Fruit fly (Drosophila melanogaster) whole organism, larva: ENCODE results near the gene Acp29AB.

ENCODE experiments used
- noc ChIP-seq: fragments of 200-800 bp; sonication (Bioruptor generic); optimal IDR thresholded peaks from 3 replicates; lab custom pipeline; 2019; ENCODE audit warnings: missing biosample characterization, mild to moderate bottlenecking, missing genetic modification characterization, moderate library complexity

The Acp29AB gene

DNA sequence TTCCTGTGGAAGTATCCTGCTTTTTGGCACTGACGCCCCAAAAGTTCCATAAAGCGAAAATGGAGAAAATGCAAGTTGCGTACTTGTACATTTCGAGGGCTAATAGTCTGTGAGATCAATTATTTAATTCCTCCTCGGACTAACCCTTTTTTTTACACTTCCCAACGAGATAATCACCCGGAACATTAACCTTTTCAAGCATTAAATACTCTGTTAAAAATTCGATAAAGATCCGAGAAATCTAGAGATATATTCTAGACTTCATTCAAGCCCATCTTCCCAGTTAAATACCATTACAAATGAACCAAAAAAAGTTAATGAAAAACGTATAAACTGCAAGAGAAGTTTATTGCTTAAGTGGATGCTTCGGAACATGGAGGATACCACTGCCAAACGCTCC, 1.2 kb upstream of the Acp29AB start, which contains the start of gene lectin-29Ca:
TSS of gene lectin-29Ca (minus strand) at position 101 of the 400 bp plus-strand sequence.
- no peak for TF ChIP-seq noc

DNA sequence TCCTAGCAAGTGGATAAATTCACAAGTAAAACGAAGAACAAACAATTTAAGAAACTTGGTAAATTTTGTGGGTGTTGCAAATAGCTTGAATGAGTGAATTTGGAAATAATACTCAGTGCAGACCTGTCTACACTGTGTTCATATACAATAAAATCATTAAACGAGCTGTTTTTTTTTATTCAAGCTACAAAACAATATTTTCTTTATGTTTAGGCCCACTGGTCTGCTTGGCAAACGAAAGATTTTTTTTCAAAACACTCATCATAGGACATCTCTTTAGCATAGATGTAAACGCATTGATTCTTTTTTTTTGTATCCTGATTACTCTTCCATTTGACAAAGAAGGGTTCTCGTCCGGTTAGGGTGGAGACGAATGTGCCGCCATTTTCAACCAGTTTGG, 724 bp downstream of the Acp29AB start, which contains the start of gene CG42820:
TSS of gene CG42820 (minus strand) at position 101 of the 400 bp plus-strand sequence.
- TF ChIP-seq noc: no peak

DNA sequence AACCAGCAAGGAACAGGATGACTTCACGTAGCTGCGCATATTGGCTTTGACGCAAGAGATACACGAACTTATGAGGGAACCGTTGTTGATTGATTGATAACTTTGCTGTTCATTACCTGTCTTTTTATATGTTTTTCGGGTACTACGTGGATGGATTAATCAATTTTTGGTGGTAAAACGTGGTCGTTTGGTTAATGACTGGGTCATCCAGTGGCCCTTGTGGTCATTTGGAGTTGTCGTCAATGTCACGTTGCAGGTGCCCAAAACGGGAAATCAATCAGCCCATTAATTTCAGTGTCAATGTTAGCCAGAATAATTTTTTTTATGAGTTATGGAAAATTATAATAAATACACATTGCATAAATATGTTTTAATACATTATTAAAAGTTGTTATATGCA, 3.8 kb downstream of the Acp29AB start, which contains the start of gene CG42819:
TSS of gene CG42819 (minus strand) at position 101 of the 400 bp plus-strand sequence.
- TF ChIP-seq noc: no peak

DNA sequence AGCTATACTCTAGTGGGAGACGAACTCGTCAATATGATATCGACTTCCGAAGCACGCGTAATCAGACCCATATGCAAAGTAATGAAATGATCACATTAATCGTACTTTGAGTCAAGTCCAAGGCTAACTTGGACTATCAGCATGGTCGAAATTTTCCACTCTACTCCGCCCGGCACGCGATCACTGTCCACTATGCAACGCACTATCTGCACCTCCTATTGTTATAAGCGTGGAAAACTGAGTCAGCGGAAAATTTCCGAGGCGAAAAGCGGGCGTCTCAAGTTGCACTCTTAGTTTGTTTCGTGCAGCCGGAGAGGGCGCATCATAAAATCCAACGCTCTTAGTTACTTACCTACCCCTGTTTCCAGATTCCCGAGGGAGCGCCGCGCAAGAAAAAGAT, 7.2 kb downstream of the Acp29AB start:
- TF ChIP-seq noc: no peak

DNA sequence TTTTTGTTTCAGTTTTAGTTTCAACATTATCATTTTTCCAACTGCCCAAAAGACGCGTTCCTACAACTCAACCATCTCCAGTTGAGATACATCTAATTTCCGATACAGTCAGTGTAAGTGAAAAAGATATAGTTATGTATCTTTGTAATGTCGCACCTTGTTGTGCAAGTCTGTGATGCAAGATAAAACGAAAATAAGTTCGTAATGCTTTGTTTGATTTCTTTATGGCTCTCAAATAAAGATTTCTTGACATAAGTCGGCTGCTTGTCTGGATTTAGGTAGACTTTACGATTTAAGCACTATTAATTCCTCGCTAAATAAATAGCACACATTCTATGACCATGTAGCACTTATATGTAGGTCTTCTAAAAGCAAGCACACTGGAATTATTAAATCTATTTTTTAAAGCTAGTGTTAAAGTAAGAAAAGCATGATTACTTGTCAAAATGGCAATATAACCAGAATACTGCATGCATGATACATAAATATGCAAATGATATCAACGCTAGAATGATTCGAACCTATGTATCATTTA, 8.0 kb downstream of the Acp29AB start:
- no peak for TF ChIP-seq noc

DNA sequence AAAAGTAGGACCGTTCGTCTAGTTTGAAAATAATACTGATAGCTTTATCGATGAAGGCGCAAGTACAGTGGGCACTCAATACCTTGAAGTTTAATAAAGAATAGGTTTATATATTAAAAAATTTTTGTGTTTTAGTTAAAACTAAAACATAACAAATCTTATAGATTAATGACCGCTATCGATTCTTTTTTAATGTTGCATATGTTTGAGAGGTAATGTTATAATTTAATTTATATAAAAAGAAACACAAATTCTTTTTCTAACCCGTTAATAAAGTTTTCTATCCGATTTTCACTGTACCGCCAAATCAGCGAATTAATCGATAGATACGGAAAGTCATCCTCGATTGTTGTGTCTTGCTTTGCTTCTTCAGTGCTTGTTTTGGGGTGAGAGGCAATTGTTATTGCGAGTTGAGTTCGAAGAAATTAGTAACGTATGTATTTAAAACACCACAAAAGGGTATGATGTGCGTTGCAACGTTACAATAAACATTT, 8.9 kb downstream of the Acp29AB start, which contains the start of the genes Dad1 and CG13384:
TSS of gene Dad1 (minus strand) at position 30 of the 494 bp plus-strand sequence.
TSS of gene CG13384 (plus strand) at position 348 of the 494 bp plus-strand sequence.
- peak; percentile 97 for TF ChIP-seq noc

DNA sequence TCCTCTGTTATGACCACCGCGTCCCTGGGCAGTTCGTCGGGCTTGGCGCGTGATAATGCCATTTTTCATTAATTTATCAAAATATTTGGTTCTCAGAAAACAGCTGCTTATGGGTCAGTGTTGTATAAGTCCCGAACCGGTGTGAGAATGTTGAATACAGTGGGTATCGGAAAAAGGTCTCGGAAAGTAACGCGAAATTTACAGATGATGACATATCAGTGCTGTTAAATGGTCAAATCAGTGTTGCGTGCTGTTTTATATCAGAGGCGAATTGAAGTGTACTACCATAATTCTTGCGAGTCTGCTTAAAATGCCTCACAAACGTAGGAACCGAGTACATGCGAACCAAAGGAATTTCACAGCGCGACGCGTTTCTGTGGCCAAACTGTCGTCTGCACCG, 10.4 kb downstream of the Acp29AB start, which contains the start of the genes CG13392 and Rcd4:
TSS of gene CG13392 (minus strand) at position 162 of the 400 bp plus-strand sequence.
TSS of gene Rcd4 (plus strand) at position 216 of the 400 bp plus-strand sequence.
- peak; percentile 69 for TF ChIP-seq noc

DNA sequence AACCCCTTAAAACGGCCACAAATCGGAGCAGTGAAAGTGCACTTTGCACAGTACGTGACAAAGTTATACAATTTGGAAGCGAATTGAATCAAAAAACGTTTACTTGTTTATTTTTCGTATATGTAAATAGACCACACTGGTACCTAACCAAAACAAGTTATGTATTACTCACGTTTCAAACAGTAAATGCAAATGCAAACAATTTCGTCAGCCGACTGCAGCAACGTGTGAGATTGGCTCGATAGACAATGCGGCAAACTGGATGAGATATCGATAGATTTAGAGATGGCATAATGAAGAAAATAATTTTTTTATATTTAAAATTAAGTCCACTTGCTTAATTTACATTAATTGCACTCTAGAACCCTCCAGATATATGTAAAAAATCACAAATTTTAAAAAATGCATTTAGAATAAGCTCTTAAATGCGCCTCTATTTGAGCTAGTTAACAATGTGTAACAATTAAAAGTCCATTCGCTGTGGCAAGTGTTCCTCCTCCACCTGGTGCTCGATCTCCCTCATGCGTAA, 11.4 kb downstream of the Acp29AB start, which contains the start of gene AlaRS:
TSS of gene AlaRS (minus strand) at position 257 of the 529 bp plus-strand sequence.
- peak; percentile 70 for TF ChIP-seq noc

DNA sequence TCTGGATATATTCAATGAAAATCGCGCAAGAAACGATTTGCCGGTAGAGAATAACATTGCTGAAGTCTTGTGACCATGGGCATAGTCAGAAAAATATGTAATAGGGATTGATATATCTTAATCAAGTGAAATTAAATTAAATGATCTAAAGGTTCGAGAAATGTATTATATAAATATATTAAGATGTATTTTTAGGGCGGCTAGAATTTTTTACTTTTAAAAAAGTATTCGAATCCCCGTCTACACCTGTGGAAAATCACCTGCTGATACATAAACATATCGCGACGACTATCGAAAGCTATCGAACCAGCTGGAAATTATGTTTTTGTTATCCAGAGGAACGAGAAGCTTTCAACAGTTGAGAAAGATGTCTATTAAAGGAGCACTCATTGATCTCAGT, 16.3 kb downstream of the Acp29AB start, which contains the start of the genes CG13390 and CG17294:
TSS of gene CG13390 (minus strand) at position 81 of the 400 bp plus-strand sequence.
TSS of gene CG17294 (plus strand) at position 319 of the 400 bp plus-strand sequence.
- peak; percentile 99 for TF ChIP-seq noc

DNA sequence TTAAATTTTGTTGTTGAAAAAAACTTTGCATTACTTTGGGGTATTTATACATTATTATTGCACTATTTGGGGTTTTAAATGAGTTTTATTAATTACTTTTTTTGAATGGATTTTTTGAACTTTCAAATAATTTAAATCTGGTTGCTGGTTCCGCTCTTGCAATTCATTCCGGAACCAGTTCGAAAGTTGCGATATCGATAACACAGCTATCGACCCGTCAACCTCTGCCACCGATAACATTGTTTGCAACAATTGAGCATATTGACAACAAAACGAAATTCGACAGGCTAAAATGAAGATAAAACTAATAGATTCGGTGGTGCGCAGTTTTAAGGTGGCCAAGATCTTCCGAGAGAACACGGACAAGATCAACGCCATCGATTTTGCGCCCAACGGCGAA, 18.8 kb downstream of the Acp29AB start, which contains the start of gene Wdr82:
TSS of gene Wdr82 (plus strand) at position 227 of the 400 bp plus-strand sequence.
- TF ChIP-seq noc: no peak

DNA sequence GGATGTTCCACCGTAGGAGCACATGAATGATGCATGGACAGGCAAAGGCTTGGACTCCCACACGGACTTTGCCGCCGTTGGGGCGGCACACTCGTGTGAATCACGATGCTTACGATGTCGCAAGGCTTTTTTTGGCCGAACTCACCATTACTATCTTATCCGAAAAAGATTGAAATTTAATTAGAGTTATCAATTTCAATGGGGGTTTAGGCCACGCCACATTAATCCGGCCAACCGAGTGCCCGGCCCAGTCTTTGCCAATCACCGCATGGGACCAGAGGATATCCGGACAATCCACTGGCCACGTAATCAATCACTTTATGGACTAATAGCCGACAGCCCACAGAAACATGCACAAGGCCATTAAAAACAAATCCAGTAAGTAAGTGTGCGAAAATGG, 20.8 kb downstream of the Acp29AB start:
- TF ChIP-seq noc: no peak

DNA sequence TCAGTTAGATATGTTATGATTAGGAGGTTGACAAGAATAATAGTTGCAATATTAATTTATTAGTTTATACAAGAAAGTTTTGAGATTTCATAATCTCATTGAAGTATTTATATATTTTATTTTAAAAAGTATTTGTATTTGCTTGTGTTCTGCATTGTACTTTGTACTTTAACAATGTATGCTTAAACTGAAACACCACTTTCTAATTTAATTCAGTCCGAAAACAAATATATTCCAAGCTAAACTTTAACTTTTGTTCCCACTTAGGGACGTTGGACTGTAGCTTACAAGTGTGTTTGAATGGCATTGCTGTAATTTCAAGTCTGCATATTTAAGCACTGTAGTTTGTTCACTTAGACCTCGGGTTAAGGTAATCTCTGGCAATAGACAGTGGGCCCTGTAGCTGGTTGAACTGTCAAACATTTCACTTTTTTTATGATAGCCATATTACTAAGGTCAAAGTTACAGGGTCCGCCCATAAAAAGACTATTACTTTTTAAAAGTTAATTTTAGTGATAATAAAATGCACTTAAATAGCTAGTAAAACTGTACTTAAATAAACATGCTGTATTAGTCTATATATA, 21.6 kb downstream of the Acp29AB start:
- no peak for TF ChIP-seq noc

DNA sequence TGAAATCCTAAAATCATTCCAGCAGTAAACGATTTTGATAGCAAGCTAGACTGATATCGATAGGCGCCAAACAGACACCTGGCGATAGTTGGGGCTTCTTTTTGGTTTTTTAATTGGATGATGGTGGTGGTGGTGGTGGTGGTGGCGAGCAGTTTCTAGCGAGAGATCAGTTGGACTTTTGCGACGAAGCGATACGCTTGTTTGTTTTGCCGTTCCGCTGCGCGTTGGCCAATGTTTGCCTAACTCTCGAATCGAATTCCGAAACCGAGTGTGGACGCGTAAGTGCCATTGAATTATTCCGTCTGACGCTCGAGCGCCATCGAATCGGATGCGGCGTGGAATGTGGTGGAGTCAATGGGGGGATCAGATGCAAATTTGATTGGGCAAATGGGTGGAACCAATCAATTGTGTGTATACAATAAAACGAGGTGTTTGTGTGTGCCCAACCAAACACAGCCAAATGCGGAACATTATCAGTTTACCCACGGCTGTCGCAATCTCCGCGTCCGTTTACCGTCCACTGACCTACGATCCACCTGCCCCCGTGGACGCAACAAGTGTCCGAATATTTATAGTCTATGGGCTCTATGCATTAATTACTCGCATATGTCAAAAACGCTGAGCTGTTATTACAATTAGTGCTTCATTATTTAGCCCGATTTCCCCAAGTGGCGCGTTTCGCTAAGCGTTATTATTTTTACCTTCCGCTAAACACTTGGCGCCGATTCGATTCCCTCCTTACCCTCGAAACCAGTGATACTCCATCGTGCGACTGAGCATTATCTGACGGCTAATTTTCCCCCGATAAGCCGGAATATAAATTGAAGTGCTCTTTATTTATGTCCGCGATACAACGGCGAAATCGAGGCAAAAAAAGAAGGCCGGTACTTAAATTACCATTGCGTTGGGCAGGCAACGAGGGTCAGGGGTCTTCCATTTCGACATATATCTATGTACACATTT, 22.4 kb downstream of the Acp29AB start, which contains the start of gene CG17292:
TSS of gene CG17292 (plus strand) at position 91 of the 963 bp plus-strand sequence.
- peak; percentile 70 for TF ChIP-seq noc

DNA sequence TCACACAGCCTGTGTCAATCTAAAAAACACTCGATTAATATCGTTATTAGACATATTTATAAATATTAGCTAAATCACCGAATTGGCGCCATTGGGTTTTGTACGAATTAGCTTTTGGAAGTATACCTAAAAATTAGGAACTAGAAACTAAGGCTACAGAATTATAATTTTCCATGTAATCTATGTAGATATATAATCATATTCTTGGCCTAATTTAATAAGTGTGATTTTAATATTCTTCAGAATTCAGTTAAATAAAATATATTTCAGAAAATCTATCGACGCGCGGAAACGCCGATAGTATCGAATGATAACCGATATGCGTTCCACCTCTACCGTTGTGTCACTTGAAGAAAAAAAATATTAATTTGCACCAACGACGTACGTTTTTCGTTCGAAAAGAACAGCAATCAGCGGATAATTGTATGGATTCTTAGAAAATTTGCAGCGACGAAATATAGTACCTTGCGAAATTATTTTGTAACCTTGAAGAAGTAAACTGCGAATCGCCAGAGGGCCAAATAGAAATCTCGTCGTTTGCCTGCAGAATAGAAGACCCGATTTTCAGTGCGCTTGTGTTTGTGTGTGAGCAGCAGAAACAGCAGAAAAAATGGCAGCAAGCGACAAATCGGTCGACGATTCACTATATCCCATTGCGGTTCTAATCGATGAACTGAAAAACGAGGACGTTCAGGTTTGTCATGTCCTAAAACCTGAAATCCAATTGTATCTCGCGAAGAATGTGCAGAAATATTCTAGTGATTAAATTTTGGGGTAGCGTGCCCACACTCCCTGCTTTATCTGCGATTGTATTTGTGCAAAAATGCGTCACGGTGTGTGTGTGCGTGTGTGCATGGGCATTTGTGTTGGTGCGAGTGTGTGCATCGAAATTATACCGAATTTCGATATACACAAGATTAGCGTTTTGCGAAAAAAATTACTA, 27.1 kb downstream of the Acp29AB start, which contains the start of gene Pp2A-29B:
TSS of gene Pp2A-29B (plus strand) at position 338 of the 943 bp plus-strand sequence.
- no peak for TF ChIP-seq noc
